Worm (Caenorhabditis elegans) whole organism, L4/young adult: Measurements from ENCODE around the gene Y11D7A.9.
"Not testable (repeated sequence)": the region's sequence is repeated elsewhere in the genome, so short reads cannot be mapped to it uniquely, and the experiment has no call there.

Experiments
- W03F9.2 ChIP-seq: fragments of 150-350 bp; optimal IDR thresholded peaks from 2 replicates; lab custom pipeline; 2014; ENCODE audit warnings: missing biosample characterization, missing genetic modification characterization
- dao-5 ChIP-seq: sonication (generic microtip); optimal IDR thresholded peaks from 2 replicates; lab custom pipeline; 2016; ENCODE audit warnings: missing genotype, missing genetic modification characterization, moderate library complexity, missing compliant biosample characterization
- him-1 ChIP-seq: sonication (generic microtip); optimal IDR thresholded peaks from 2 replicates; lab custom pipeline; 2016; ENCODE audit warnings: missing genotype, missing genetic modification reagents, missing genetic modification characterization, missing compliant biosample characterization

Gene Y11D7A.9

ce11 chrIV:9256017-9256416, at the start of gene Y11D7A.9:
Gene Y11D7A.9 (minus strand): TSS chrIV:9256117.
- TF ChIP-seq dao-5, result no peak
- TF ChIP-seq him-1 (tag; lab: Kevin White, UChicago), result no peak
- no peak for TF ChIP-seq W03F9.2 (tag; lab: Kevin White, UChicago)

- TF ChIP-seq W03F9.2 (tag; lab: Kevin White, UChicago) (no peak), dao-5 (no peak), him-1 (tag; lab: Kevin White, UChicago) (no peak)
These were observed 48.7 kb upstream of the Y11D7A.9 start, which contains the start of gene F49C12.5 for ce11 chrIV:9304617-9305016. Gene F49C12.5 (plus strand): TSS chrIV:9304917.

ce11 chrIV:9303994-9304393, 48.1 kb upstream of the Y11D7A.9 start, which contains the start of gene F49C12.4:
Gene F49C12.4 (minus strand): TSS chrIV:9304094.
- TF ChIP-seq W03F9.2 (tag; lab: Kevin White, UChicago) (no peak), him-1 (tag; lab: Kevin White, UChicago) (no peak), dao-5 (no peak)

ce11 chrIV:9300127-9300526, 44.2 kb upstream of the Y11D7A.9 start, which contains the start of gene F49C12.3:
Gene F49C12.3 (plus strand): TSS chrIV:9300427.
- TF ChIP-seq W03F9.2 (tag; lab: Kevin White, UChicago), result no peak
- no peak for TF ChIP-seq him-1 (tag; lab: Kevin White, UChicago)
- TF ChIP-seq dao-5, result no peak

ce11 chrIV:9299145-9299544, 43.2 kb upstream of the Y11D7A.9 start, which contains the start of gene F49C12.2:
Gene F49C12.2 (minus strand): TSS chrIV:9299245.
- TF ChIP-seq him-1 (tag; lab: Kevin White, UChicago) (no peak), W03F9.2 (tag; lab: Kevin White, UChicago) (no peak), dao-5 (no peak)

ce11 chrIV:9296285-9296684, 40.4 kb upstream of the Y11D7A.9 start, which contains the start of gene F49C12.1:
Gene F49C12.1 (minus strand): TSS chrIV:9296354.
- TF ChIP-seq him-1 (tag; lab: Kevin White, UChicago), result no peak
- no peak for TF ChIP-seq W03F9.2 (tag; lab: Kevin White, UChicago)
- no peak for TF ChIP-seq dao-5

ce11 chrIV:9293825-9294224, 37.9 kb upstream of the Y11D7A.9 start, which contains the start of gene nhr-264:
Gene nhr-264 (minus strand): TSS chrIV:9293925.
- TF ChIP-seq W03F9.2 (tag; lab: Kevin White, UChicago); dao-5; him-1 (tag; lab: Kevin White, UChicago): not testable (repeated sequence)

ce11 chrIV:9289635-9290034, 33.7 kb upstream of the Y11D7A.9 start:
- TF ChIP-seq him-1 (tag; lab: Kevin White, UChicago) (no peak), dao-5 (no peak), W03F9.2 (tag; lab: Kevin White, UChicago) (no peak)

ce11 chrIV:9286305-9286704, 30.4 kb upstream of the Y11D7A.9 start, which contains the start of gene nhr-267:
Gene nhr-267 (minus strand): TSS chrIV:9286405.
- not testable (repeated sequence) for TF ChIP-seq him-1 (tag; lab: Kevin White, UChicago); W03F9.2 (tag; lab: Kevin White, UChicago); dao-5

ce11 chrIV:9274008-9274529, 18.2 kb upstream of the Y11D7A.9 start, which contains the start of gene nmy-3:
Gene nmy-3 (plus strand): TSS chrIV:9274479.
- no peak for TF ChIP-seq W03F9.2 (tag; lab: Kevin White, UChicago)
- TF ChIP-seq dao-5, result no peak
- TF ChIP-seq him-1 (tag; lab: Kevin White, UChicago), result no peak

- TF ChIP-seq him-1 (tag; lab: Kevin White, UChicago), result no peak
- no peak for TF ChIP-seq W03F9.2 (tag; lab: Kevin White, UChicago)
- no peak for TF ChIP-seq dao-5
These were observed 13.9 kb upstream of the Y11D7A.9 start, which contains the start of gene flh-3 for ce11 chrIV:9269796-9270195. Gene flh-3 (plus strand): TSS chrIV:9270096.

ce11 chrIV:9268916-9269315, 13.0 kb upstream of the Y11D7A.9 start:
- TF ChIP-seq dao-5 (no peak), W03F9.2 (tag; lab: Kevin White, UChicago) (no peak), him-1 (tag; lab: Kevin White, UChicago) (no peak)

- TF ChIP-seq W03F9.2 (tag; lab: Kevin White, UChicago) (no peak), dao-5 (no peak), him-1 (tag; lab: Kevin White, UChicago) (no peak)
These were observed 11.7 kb upstream of the Y11D7A.9 start for ce11 chrIV:9267581-9267980.

ce11 chrIV:9266464-9266863, 10.5 kb upstream of the Y11D7A.9 start, which contains the start of gene Y11D7A.19:
Gene Y11D7A.19 (minus strand): TSS chrIV:9266564.
- TF ChIP-seq him-1 (tag; lab: Kevin White, UChicago) (no peak), dao-5 (no peak), W03F9.2 (tag; lab: Kevin White, UChicago) (no peak)
